Worm (Caenorhabditis elegans) whole organism, L2 larva: ENCODE results near the gene serp-1.1.

ENCODE experiments used
- ZK546.5 ChIP-seq: sonication (generic microtip); optimal IDR thresholded peaks from 2 replicates; lab custom pipeline; 2017; ENCODE audit warnings: missing biosample characterization, missing genetic modification characterization
- lin-13 ChIP-seq: fragments of 150-350 bp; optimal IDR thresholded peaks from 2 replicates; lab custom pipeline; 2014; ENCODE audit warnings: missing biosample characterization, missing genetic modification reagents, missing genetic modification characterization
- mdl-1 ChIP-seq, 2 experiments: fragments of 150-350 bp in 1 of 2; sonication (generic microtip) in 1 of 2; optimal IDR thresholded peaks; 2 replicates each; lab custom pipeline; 2017; ENCODE audit warnings: missing biosample characterization in 2 of 2, missing genetic modification characterization in 2 of 2

DNA sequence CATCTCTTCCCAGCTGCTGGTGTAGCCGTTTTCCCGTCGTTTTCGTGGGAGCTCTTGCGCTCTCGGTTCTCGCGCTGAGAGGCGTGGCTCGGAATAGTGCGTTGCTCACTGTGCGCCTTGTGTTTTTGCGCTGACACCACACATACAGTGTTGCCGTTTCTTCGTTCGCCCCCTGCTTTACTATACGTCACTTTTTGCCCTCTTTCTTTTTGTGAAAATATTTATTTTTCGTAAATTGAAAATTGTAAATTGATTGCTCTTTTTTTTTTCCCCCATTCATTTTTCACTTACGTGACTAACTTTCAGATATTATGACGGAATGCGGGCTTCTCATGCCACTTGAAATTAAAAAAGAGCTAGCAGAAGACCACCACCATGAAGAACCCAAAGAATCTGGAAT, 37.4 kb downstream of the serp-1.1 start, which contains the start of gene gmeb-2:
- TF ChIP-seq ZK546.5 (no peak), mdl-1 (tag; optimal IDR thresholded peaks at IDR 0.05; lab: Kevin White, UChicago) (no peak), lin-13 (GFP tag; lab: Kevin White, UChicago) (no peak)
